Worm (Caenorhabditis elegans): Measurements from ENCODE around the gene Y73C8B.2.

DNA sequence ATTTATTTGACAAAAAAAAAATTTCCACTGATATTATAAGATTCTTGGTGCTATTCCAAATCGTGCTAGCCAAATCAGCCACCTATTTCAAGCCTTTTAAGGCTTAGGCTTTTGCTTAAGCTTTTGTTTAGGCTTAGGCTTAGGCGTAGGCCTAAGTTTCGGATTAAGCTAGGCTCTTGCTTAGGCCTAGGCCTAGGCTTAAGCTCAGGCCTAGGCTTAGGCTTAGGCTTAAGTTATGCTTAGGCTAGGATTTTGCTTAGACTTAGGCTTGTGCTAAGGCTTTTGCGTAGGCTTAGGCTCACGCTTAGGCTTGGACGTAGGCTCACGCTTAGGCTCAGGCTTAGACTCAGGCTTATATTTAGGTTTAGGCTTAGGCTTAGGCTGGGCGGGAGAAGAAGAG is 35.3 kb upstream of the Y73C8B.2 start:
- no peak for TF ChIP-seq lin-13 (GFP tag; optimal IDR thresholded peaks at IDR 0.05)
- TF ChIP-seq nhr-77 (tag; optimal IDR thresholded peaks at IDR 0.05): no peak
- TF ChIP-seq fkh-4 (tag; optimal IDR thresholded peaks at IDR 0.05; ENCODE audit: borderline replicate concordance): no peak
- no peak for TF ChIP-seq unc-62 (GFP tag; optimal IDR thresholded peaks at IDR 0.05)
- TF ChIP-seq unc-86 (tag; optimal IDR thresholded peaks at IDR 0.05): no peak
- TF ChIP-seq nhr-11 (tag; optimal IDR thresholded peaks at IDR 0.05): no peak
- no peak for TF ChIP-seq ztf-4 (tag; optimal IDR thresholded peaks at IDR 0.05)
- TF ChIP-seq unc-30 (tag; optimal IDR thresholded peaks at IDR 0.05): no peak
- no peak for TF ChIP-seq nhr-19 (GFP tag; conservative IDR thresholded peaks at IDR 0.05)
- no peak for TF ChIP-seq ama-1 (optimal IDR thresholded peaks at IDR 0.05)
- TF ChIP-seq mdl-1 (tag; optimal IDR thresholded peaks at IDR 0.05): no peak
- no peak for TF ChIP-seq lin-15B (tag; optimal IDR thresholded peaks at IDR 0.05)
- no peak for TF ChIP-seq nhr-237 (tag; optimal IDR thresholded peaks at IDR 0.05)
- TF ChIP-seq ztf-11 (tag; optimal IDR thresholded peaks at IDR 0.05): no peak

Data from whole organism, L1 larva.